Fruit fly (Drosophila melanogaster) ovary, adult (tissue): Measurements from ENCODE around the gene CG6656.
A peak's percentile ranks its signal among the peaks of the same experiment; 100 is the strongest.

Experiments used
- CG17801 ChIP-seq: fragments of 200-800 bp; optimal IDR thresholded peaks from 2 replicates; lab custom pipeline; 2019; ENCODE audit warnings: missing biosample characterization, mild to moderate bottlenecking, missing genetic modification characterization, moderate library complexity; ENCODE audit not compliant: partially characterized antibody

CG6656 gene

DNA sequence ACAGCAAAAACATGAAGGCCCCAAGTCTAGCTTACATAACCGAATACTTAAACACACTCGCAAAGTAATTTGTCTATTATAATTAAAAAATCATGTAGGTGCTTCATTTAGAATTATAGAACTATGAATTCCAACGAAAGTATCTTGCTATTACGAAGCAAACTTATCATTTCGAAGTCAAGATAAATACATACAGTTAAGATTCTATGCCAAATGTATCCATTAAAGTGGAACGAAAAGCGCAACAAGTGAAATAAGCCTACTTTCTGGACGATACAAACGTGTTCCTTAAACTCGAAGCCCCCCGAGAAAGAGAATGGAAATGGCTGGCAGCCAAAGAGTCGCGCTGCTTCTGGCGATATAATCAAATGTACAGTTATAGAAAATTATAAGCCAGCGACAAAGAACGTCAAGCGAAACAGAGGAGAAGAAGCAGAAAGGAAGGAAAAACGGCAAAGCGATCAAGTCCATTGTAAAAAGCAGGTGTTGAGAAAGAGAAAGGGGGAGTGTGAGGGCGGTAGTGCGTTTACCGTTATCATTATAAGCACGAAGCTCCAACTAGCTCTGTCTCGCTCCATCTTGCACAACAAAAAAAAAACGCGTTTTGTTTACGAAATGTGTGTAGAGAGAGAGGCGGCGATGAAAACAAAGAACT, 22.4 kb upstream of the CG6656 start:
- peak; percentile 68 for TF ChIP-seq CG17801 (GFP tag; lab: Kevin White, UChicago)

DNA sequence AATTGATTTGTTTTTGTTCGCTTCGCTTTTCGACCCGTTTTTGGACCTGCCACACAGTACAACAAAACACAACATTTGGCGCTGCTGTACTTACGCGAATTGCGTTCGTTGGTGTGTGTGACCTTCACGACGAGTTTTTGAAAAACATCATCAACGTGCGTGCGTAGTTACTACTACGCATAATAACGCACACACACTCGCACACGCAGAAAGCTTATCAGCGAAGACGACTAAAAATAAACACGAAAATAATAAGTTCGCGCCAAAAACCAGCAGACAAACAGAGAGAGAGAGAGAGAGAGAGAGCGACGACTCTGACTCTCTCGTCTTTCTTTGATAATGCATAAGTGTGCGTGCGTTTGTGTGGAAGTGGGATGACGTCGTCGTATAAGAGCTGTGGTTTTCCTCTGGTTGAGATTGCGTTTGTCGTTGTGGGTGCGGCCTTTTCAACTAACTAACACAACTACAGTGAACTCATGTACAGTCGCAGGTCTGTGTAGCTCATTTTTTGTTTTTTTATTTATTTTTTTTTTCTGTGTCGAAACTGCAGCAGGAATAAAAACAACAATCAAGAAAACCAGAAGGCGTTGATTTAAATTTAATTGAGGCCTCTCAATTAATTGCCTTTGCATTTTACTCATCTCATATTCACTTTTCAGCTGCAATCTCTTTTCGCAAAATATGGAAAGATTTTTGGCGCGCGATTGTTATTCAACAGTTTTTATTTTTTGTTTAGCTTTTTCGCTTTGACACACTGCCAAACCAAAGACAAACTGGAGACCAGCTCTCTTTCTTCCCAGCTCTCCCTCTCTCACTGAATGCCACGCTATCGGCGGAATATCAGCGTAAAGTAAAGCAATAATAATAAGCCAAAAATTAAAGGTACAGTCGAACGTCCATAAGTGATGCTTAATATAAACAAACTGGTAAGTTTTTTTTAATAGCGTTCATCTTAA, 21.2 kb upstream of the CG6656 start:
- TF ChIP-seq CG17801 (GFP tag; lab: Kevin White, UChicago) = peak; percentile 19

DNA sequence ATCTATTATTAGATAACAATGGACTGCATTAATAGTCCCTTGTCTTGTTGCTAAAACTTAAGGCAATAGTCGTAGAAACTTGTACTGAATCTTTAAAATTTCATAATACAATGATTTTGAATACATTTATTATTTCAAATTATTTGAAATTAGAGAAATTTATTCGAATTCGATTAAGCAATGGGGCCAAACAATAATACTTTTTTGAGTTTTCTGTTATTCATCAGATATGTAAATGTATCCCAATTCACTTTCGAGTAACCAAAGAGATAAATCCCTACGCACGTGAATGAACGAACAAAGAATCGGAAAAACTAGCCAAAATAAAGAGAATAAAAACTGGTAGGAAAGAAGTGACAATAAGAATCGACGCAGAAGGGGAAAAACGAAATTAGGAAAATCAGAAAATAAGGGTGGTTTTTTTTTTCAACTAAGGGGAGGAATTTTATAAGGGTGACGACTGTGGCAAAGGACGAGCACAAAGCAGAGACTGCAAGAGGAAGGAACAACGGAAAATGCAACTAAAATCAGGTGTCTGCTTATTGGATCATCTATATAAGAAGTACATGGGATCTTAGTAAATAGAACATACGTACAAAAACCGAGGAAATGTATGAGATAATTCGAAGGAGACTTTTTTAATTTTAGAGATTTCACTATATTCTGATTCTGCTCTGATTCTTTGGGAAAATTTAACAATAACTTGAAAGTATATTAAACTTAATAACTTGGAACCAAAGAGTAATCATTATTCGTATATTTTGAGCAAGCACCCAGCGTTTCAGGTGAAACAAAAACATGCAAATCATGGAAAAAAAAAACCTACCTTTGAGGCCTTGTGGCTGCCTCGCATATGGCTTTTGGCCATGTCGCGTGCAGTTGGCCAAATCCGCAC, 20.3 kb upstream of the CG6656 start:
- no peak for TF ChIP-seq CG17801 (GFP tag; lab: Kevin White, UChicago)

DNA sequence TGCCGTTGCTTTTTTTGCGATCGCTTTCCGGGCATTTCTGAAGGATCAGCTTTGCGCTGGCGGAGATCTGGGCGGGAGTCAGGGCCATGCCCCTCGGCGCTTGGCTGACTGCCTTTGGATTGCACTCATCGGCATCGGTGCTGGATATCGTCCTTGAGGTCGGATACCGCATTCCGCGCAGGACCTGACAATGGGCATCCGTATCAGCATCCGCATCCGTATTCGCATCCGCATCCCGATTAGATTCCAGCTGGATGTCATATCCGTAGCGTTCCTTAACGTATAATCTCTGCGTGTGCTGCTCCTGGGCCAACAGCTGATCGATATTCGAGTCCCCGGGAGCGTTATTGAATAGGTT, 19.6 kb upstream of the CG6656 start:
- TF ChIP-seq CG17801 (GFP tag; lab: Kevin White, UChicago) = no peak

DNA sequence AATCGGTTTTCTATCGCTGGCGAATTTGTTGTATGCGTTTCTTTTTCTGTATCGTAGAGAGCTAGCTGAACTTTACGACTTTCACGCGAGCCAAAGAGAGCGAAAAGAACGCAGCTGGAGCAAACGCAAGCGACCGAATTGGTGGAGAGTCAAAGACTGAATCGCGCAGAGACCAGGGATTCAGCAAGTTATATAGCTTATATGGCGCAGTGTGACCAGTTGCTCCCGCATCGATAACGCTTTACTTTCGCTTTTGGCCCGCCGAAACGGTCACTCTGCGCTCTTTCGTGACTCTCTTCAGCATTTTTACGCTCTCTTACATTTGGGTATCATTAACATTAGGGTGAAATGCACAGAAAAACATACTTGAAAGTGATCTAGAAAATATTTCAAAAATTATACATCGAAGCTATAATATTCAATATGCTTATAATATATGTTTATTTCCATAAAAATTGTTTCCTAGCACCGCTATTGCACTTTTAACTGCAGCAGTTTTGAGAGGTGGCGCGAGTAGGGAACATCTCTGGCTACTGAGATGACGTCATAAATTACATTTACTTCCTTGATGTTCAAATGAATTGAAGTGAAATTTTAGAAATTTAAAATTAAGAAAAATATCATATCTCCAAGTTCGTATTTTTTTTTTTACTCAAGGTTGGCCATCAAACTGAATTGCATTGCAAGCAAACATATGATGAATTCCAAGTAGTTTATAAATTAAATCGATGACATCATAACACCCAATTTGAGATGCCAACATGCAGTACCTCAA, 18.8 kb upstream of the CG6656 start, which contains the start of gene glec:
glec (minus strand) TSS at position 169 of the 775 bp plus-strand sequence.
- TF ChIP-seq CG17801 (GFP tag; lab: Kevin White, UChicago) = peak; percentile 3

DNA sequence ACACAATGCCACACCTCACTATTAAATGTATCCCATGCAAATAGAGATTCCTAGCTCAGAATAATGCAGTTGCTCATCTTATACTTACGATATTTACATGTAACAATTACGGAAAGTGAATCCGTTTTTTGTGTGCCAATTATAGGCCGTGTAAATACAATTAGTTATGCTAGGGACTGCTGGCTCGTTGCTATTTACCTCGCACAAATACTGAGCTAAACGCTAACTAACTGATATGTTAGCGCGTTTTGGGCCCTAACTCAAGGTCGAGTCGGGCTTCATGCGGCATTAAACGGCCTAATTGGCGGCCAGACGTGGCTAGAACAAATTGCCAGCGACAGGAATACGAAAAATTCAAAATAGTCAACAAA, 18.2 kb upstream of the CG6656 start:
- TF ChIP-seq CG17801 (GFP tag; lab: Kevin White, UChicago) = no peak

DNA sequence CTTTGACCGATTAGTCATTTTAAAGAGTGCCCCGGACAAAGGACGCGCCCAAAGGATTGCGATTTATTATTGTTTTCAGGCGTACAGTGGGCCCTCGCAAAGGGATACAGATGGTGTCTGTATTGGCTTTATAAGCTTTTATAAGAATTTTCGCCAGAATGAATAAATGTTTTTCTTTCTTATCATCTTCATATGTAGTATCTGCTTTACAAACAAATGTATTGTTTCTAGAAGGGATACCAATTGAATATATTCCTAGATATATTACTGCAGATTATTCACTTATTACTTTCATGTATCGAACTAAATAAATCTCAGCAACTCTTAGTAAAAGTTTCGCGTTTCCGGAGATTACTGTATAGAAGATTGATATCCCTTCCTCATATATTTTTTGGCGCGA, 17.6 kb upstream of the CG6656 start:
- TF ChIP-seq CG17801 (GFP tag; lab: Kevin White, UChicago) = no peak

DNA sequence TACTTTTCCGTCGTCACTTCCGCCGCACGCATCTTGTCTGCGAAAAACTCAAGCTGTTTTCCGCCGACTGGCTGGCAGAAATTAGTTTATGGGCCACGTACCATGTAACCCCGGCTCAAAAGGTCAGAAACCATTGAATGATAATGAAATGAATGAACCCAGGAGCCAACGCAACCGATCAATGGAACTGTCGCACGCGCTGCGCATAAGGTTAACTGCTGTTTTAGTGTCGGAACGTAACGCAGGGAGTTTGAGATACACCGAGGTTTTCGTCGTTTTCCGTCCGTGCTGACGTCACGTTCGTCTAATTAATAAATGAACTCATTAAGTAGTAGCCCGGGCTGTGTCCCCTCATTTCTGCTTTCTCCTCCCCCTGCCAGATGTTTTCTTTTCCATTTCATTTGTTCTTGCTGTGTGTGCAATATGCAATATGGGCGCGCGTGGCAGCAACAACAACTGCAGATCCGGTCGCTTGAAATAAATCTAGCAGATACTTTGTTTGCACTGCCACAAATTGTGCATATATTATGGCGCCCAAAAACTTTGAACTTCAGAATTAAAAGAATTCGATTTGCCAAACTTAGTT, 16.7 kb upstream of the CG6656 start:
- TF ChIP-seq CG17801 (GFP tag; lab: Kevin White, UChicago) = no peak

DNA sequence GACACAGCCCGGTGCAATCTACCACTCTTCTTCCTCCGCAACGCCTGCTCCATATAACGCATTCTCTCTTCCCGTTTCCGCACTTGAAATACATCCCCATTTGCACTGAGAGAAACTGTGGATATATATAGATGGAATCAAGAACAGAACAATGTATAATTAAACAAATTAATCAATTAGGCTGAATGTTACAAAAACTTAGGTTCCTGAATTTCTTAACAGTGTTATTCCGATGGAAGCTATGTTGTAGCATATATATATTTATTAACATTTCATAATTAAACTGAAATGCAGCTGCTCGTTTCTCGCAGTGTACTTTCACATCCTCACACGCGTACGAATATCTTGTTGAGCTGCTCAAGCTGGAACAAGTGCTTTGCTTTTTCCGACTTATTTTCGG, 15.6 kb upstream of the CG6656 start:
- TF ChIP-seq CG17801 (GFP tag; lab: Kevin White, UChicago) = no peak

DNA sequence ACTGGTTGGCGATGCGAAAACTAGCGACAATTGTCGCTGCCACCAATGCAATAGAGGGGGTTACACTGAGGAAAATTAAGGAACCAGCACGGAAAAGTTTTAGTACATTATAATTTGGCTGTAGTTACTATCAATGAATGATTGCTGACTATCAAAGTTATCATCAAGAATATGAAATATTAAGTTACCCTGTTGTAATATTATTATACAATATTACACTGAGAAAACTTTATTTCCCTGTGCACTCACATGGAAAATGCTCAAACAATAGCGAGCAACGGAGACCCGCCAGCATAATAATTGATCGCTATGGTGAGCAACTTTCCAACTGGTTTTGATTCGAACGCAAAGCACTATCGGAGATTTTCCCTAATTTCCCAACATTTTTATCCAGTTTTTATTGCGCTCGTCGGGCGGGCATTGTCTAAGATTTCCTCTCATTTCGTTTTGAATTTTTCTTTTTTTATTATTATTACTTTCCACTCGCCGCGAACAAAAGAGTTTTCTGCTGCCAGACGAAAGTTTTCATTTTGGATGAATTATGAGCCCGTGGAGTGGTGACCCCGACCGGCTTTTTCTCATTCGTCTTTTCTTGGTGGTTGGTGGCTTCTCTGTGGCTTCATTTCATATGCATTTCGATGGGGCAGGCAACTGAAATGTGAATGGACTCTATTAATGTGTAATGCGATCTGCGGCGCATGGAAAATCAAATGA, 12.8 kb upstream of the CG6656 start:
- TF ChIP-seq CG17801 (GFP tag; lab: Kevin White, UChicago) = no peak

DNA sequence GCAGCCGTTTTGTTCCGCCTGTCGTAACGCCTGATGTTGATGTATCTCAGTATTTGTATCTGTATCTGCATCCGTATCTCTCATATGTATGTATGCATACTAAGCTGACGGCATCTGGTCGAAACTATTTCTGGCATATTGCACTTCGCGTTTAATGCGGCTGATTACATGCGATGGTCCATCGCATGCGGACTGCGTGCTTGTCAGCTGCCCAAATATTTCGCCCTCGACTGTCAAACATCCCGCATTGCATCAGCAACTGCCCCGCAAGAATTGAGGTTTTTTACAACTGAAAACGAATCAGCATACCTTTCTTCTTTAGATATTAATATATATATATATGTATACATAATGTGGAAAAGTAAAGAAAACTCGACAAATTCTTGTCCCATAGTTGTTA, 12.2 kb upstream of the CG6656 start:
- TF ChIP-seq CG17801 (GFP tag; lab: Kevin White, UChicago) = no peak

DNA sequence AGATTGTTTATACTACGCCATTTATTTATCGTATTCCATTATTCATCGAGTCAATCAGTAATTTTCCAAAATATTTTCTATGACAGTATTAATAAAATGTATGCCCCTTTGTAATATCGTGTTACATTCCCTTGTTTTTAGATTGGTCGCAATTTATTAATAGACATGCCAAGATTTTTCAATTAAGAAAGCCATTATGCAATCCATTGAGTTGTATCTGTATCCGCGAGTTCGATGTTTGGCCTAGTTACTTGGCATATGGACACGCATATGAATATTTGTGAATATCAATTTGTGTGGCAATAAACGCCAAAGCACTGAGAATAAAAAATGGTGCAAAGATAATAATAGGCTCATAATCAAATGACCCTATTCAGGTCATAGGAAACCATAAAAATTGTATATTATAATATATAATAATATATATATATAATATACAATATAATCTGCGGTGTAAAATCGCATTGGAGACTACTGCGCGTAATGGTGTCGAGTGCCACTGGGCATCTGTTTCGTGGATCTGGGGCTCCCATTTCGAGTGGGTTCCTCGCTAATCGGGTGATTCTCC, 11.2 kb upstream of the CG6656 start:
- TF ChIP-seq CG17801 (GFP tag; lab: Kevin White, UChicago) = no peak

DNA sequence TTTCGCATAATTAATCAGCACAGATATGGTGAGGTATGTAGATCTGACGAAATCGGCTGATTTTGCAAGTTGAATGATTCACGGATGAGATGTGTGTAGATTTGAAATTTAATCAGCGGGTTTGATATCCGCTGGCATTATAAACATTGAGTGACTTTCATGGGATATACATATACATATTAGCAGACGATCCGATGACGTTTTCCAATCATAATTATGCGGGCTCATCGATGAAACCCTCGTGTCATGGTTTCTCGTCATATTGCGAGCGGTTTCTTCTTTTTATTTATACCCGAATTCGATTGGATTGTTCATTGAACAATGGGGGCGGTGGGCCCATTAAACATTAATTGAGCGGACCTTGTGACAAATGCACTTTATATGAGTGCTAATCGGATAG, 10.6 kb upstream of the CG6656 start:
- TF ChIP-seq CG17801 (GFP tag; lab: Kevin White, UChicago) = no peak
